Fruit fly (Drosophila melanogaster): ENCODE data around the gene Irp-1B.

Irp-1B gene

DNA sequence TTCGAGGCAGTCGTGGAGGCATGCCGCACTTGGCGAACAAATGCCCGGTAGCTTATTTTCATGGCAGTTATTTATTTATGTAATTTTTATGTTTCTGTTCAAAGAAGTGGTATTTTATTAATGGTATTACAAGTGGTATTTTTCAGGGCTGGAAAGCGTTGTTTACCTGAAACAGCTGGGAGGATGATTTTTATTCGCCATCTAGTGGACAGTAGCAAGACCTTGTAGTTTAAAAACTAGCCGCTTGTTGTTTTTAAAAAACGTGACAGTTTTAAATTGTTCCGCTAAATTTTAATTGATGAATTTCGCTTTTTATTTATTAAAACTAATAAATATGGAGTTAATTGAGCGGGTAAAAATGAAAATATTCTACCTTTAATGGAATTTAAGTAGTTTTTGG lies 3.3 kb upstream of the Irp-1B start, which contains the start of gene CG6345 (continued):
- TF ChIP-seq CG8319 (GFP tag; optimal IDR thresholded peaks at IDR 0.05) (peak; percentile 38), Blimp-1 (GFP tag; optimal IDR thresholded peaks at IDR 0.05) (peak; percentile 28), CG10631 (GFP tag; optimal IDR thresholded peaks at IDR 0.05) (no peak), CG32006 (GFP tag; optimal IDR thresholded peaks at IDR 0.05) (peak; percentile 51), Sox102F (GFP tag; optimal IDR thresholded peaks at IDR 0.05) (no peak), Lpt (GFP tag; optimal IDR thresholded peaks at IDR 0.05) (peak; percentile 46), Sox14 (GFP tag; optimal IDR thresholded peaks at IDR 0.05) (peak; percentile 59), CG6276 (GFP tag; optimal IDR thresholded peaks at IDR 0.05) (no peak), Gug (GFP tag; IDR thresholded peaks at IDR 0.05) (no peak; the same call in 1 of the 2 replicates), CG6792 (GFP tag; optimal IDR thresholded peaks at IDR 0.05) (peak; percentile 42), fd85E (GFP tag; optimal IDR thresholded peaks at IDR 0.05) (peak; percentile 16), CG34406 (GFP tag; optimal IDR thresholded peaks at IDR 0.05) (no peak), Hr39 (GFP tag; optimal IDR thresholded peaks at IDR 0.05) (peak; percentile 69), fkh (GFP tag; optimal IDR thresholded peaks at IDR 0.05) (peak; percentile 93), dac (GFP tag; optimal IDR thresholded peaks at IDR 0.05) (peak; percentile 76), vri (GFP tag; optimal IDR thresholded peaks at IDR 0.05) (no peak), CG6808 (GFP tag; optimal IDR thresholded peaks at IDR 0.05) (peak; percentile 47), spab (GFP tag; optimal IDR thresholded peaks at IDR 0.05) (no peak), OdsH (GFP tag; optimal IDR thresholded peaks at IDR 0.05) (peak; percentile 71), Smox (GFP tag; optimal IDR thresholded peaks at IDR 0.05) (no peak), CG3032 (tag; optimal IDR thresholded peaks at IDR 0.05) (peak; percentile 50), CG11762 (GFP tag; optimal IDR thresholded peaks at IDR 0.05; ENCODE audit: insufficient read depth) (peak; percentile 61), Hr4 (GFP tag; optimal IDR thresholded peaks at IDR 0.05) (peak; percentile 72), pdm3 (GFP tag; optimal IDR thresholded peaks at IDR 0.05) (peak; percentile 75), CG3919 (GFP tag; optimal IDR thresholded peaks at IDR 0.05) (peak; percentile 85), Ets21C (GFP tag; optimal IDR thresholded peaks at IDR 0.05) (peak; percentile 21)

DNA sequence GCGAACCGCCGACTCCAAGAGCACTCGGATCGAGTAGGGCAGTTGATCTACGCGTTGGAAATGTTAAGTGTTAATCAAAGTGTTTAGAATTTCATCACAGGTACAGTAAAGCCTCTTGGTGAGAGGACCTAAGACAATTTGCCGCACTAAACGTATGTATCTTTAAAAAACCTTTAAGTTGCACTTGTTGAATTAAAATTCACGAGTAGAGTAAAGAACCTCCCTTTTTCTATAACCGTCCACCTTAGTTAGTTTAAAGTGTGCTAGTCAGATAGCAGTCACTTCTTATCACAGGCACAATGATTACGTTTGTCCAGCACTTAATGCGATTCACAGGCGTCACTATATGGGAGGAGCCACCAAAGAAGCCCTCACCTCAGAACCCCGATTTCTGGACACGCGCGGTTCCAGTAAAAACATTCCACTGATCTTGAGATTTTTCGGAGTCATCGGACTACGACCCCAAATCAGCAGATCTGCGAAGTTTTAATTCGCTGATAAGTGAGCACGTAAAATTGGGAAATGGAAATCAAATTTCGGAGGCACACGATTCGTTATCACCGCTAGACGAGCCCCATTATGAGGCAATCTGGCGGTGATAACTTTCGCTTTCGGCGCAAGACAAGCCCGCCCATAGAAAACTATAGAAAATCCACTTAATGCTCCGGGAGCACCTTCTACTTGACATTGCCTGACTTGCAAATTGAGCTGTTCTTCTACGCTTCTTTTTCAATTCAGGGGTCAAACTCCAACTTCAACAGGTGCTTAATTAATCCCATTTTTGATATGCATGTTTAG lies 718 bp downstream of the Irp-1B start:
- TF ChIP-seq CG16779 (tag; optimal IDR thresholded peaks at IDR 0.05) (no peak), Sox102F (GFP tag; optimal IDR thresholded peaks at IDR 0.05) (no peak), Eip78C (GFP tag) (no peak), eg (GFP tag; IDR thresholded peaks at IDR 0.05) (no peak; the same call in 1 of the 3 replicates), Smox (GFP tag; optimal IDR thresholded peaks at IDR 0.05) (no peak), CG6163 (GFP tag; IDR thresholded peaks at IDR 0.05) (peak; percentile 66; the same call in 2 of the 3 replicates), Gug (GFP tag; IDR thresholded peaks at IDR 0.05) (peak; percentile 51), CG31627 (GFP tag; optimal IDR thresholded peaks at IDR 0.05) (no peak), lz (GFP tag; optimal IDR thresholded peaks at IDR 0.05) (peak; percentile 15), OdsH (GFP tag; optimal IDR thresholded peaks at IDR 0.05) (no peak), CG10631 (GFP tag; optimal IDR thresholded peaks at IDR 0.05) (no peak), acj6 (GFP tag; optimal IDR thresholded peaks at IDR 0.05) (no peak), CG6854 (GFP tag; optimal IDR thresholded peaks at IDR 0.05) (peak; percentile 27), Eip93F (GFP tag; optimal IDR thresholded peaks at IDR 0.05) (no peak), topi (GFP tag; optimal IDR thresholded peaks at IDR 0.05) (peak; percentile 27), fd59A (GFP tag; optimal IDR thresholded peaks at IDR 0.05) (no peak), net (GFP tag; optimal IDR thresholded peaks at IDR 0.05) (no peak), salr (GFP tag; optimal IDR thresholded peaks at IDR 0.05) (no peak), CG11762 (GFP tag; optimal IDR thresholded peaks at IDR 0.05; ENCODE audit: insufficient read depth) (no peak), dac (GFP tag; optimal IDR thresholded peaks at IDR 0.05) (no peak), CG9139 (GFP tag; optimal IDR thresholded peaks at IDR 0.05) (no peak), vri (GFP tag; optimal IDR thresholded peaks at IDR 0.05) (peak; percentile 46), spab (GFP tag; optimal IDR thresholded peaks at IDR 0.05) (no peak), cyc (GFP tag; optimal IDR thresholded peaks at IDR 0.05) (peak; percentile 46), CG11294 (GFP tag; IDR thresholded peaks at IDR 0.05) (peak; percentile 69), CG7368 (GFP tag; optimal IDR thresholded peaks at IDR 0.05) (no peak), svp (GFP tag) (peak; percentile 93), Ets21C (GFP tag; optimal IDR thresholded peaks at IDR 0.05) (no peak), CG8319 (GFP tag; optimal IDR thresholded peaks at IDR 0.05) (peak; percentile 2), fd85E (GFP tag; optimal IDR thresholded peaks at IDR 0.05) (no peak), Ets96B (tag; optimal IDR thresholded peaks at IDR 0.05) (no peak), esn (GFP tag; optimal IDR thresholded peaks at IDR 0.05) (no peak), Sox15 (GFP tag; optimal IDR thresholded peaks at IDR 0.05) (no peak)
